Fruit fly (Drosophila melanogaster): ENCODE measurements around the gene CG32447.

DNA sequence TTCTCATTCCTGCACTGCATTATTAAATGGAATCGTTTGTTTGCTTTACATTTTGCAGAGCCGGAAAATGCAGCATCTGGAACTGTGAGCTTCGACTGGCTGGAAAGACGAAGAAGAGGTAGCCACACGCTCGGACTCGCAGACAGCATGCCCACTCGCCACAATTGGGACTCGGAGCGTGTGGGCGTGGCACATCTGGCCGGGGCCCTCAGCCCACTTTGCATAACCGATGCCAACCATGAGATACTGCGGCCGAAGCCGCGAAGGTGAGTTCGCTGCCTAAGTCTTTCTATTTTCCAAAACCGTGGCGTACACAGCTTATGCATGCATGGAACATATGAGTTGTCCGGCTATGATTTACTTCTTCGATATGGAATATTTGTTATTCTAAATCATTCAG is 54.0 kb downstream of the CG32447 start:
- TF ChIP-seq CG4496 (GFP tag; IDR thresholded peaks at IDR 0.05): no peak
- TF ChIP-seq CG10348 (GFP tag; IDR thresholded peaks at IDR 0.05): no peak
- no peak for TF ChIP-seq EcR (GFP tag; optimal IDR thresholded peaks at IDR 0.05)
- TF ChIP-seq CG34367 (tag; optimal IDR thresholded peaks at IDR 0.05): no peak
- TF ChIP-seq Pif1B (GFP tag; optimal IDR thresholded peaks at IDR 0.05): no peak
- TF ChIP-seq CG8159 (tag; optimal IDR thresholded peaks at IDR 0.05): no peak
- TF ChIP-seq Pif1A (GFP tag; optimal IDR thresholded peaks at IDR 0.05): no peak

All from whole organism, pupa.